Fruit fly (Drosophila melanogaster) whole organism, pupa: Measurements from ENCODE around the gene Eip63E.

ENCODE experiments used
- CG10348 ChIP-seq: fragments of 200-800 bp; sonication (Bioruptor generic); IDR thresholded peaks from 2 replicates; pipeline ENCODE4 v1.3.6; 2022; ENCODE audit warnings: missing biosample characterization, missing genetic modification characterization
- CG12605 ChIP-seq: fragments of 200-800 bp; sonication (Bioruptor generic); IDR thresholded peaks from 2 replicates; pipeline ENCODE4 v1.3.6; 2022; ENCODE audit warnings: missing biosample characterization, missing genetic modification characterization
- CG13204 ChIP-seq: fragments of 200-800 bp; sonication (Bioruptor generic); optimal IDR thresholded peaks from 2 replicates; lab custom pipeline; 2018; ENCODE audit warnings: missing biosample characterization, mild to moderate bottlenecking, missing genetic modification characterization, moderate library complexity
- CG14655 ChIP-seq: fragments of 200-800 bp; sonication (Bioruptor generic); optimal IDR thresholded peaks from 3 replicates; lab custom pipeline; 2017; ENCODE audit warnings: mild to moderate bottlenecking, missing biosample characterization, missing genetic modification reagents, missing genetic modification characterization
- CG15710 ChIP-seq: fragments of 200-800 bp; sonication (Bioruptor generic); optimal IDR thresholded peaks from 2 replicates; lab custom pipeline; 2018; ENCODE audit warnings: missing biosample characterization, mild to moderate bottlenecking, missing genetic modification characterization, moderate library complexity
- CG17806 ChIP-seq: fragments of 200-800 bp; sonication (Bioruptor generic); optimal IDR thresholded peaks from 2 replicates; lab custom pipeline; 2018; ENCODE audit warnings: missing biosample characterization, mild to moderate bottlenecking, missing genetic modification characterization, moderate library complexity
- CG32121 ChIP-seq: fragments of 200-800 bp; sonication (Bioruptor generic); IDR thresholded peaks from 2 replicates; pipeline ENCODE4 v1.3.6; 2022; ENCODE audit warnings: missing biosample characterization, missing genetic modification characterization
- CG34367 ChIP-seq: fragments of 200-800 bp; sonication (Bioruptor generic); optimal IDR thresholded peaks from 2 replicates; lab custom pipeline; 2018; ENCODE audit warnings: missing biosample characterization, mild to moderate bottlenecking, missing genetic modification characterization
- CG4496 ChIP-seq: fragments of 200-800 bp; sonication (Bioruptor generic); IDR thresholded peaks from 3 replicates; pipeline ENCODE4 v1.3.6; 2022; ENCODE audit warnings: missing biosample characterization, missing genetic modification characterization
- CG8159 ChIP-seq: fragments of 200-800 bp; sonication (Bioruptor generic); optimal IDR thresholded peaks from 3 replicates; lab custom pipeline; 2018; ENCODE audit warnings: missing biosample characterization, mild to moderate bottlenecking, missing genetic modification characterization, moderate library complexity
- CG8301 ChIP-seq: fragments of 200-800 bp; sonication (Bioruptor generic); optimal IDR thresholded peaks from 2 replicates; lab custom pipeline; 2018; ENCODE audit warnings: missing biosample characterization, mild to moderate bottlenecking, missing genetic modification characterization
- CG9948 ChIP-seq: fragments of 200-800 bp; sonication (Bioruptor generic); optimal IDR thresholded peaks from 2 replicates; lab custom pipeline; 2018; ENCODE audit warnings: missing biosample characterization, mild to moderate bottlenecking, missing genetic modification characterization, moderate library complexity
- D1 ChIP-seq: fragments of 200-800 bp; sonication (Bioruptor generic); optimal IDR thresholded peaks from 2 replicates; lab custom pipeline; 2018; ENCODE audit warnings: missing biosample characterization, mild to moderate bottlenecking, missing genetic modification characterization, moderate library complexity
- EcR ChIP-seq: fragments of 200-800 bp; sonication (Bioruptor generic); optimal IDR thresholded peaks from 3 replicates; lab custom pipeline; 2019; ENCODE audit warnings: missing biosample characterization, missing genetic modification characterization, mild to moderate bottlenecking, moderate library complexity, missing genetic modification reagents
- Ets98B ChIP-seq: fragments of 200-800 bp; sonication (Bioruptor generic); IDR thresholded peaks from 2 replicates; pipeline ENCODE4 v1.3.6; 2022; ENCODE audit warnings: missing biosample characterization, missing genetic modification characterization
- Pif1A ChIP-seq: fragments of 200-800 bp; sonication (Bioruptor generic); optimal IDR thresholded peaks from 3 replicates; lab custom pipeline; 2016; ENCODE audit warnings: missing biosample characterization, missing genetic modification characterization
- Pif1B ChIP-seq: fragments of 200-800 bp; sonication (Bioruptor generic); optimal IDR thresholded peaks from 3 replicates; lab custom pipeline; 2016; ENCODE audit warnings: missing biosample characterization, missing genetic modification characterization
- Snoo ChIP-seq: fragments of 200-800 bp; sonication (Bioruptor generic); optimal IDR thresholded peaks from 3 replicates; lab custom pipeline; 2017; ENCODE audit warnings: missing biosample characterization, mild to moderate bottlenecking, missing genetic modification characterization, inconsistent platforms
- fd96Ca ChIP-seq: fragments of 200-800 bp; sonication (Bioruptor generic); IDR thresholded peaks from 3 replicates; pipeline ENCODE4 v1.3.6; 2022; ENCODE audit warnings: missing biosample characterization, missing genetic modification characterization
- gl ChIP-seq: fragments of 200-800 bp; sonication (Bioruptor generic); optimal IDR thresholded peaks from 2 replicates; lab custom pipeline; 2018; ENCODE audit warnings: missing biosample characterization, mild to moderate bottlenecking, missing genetic modification characterization
- rn ChIP-seq: fragments of 200-800 bp; sonication (Bioruptor generic); IDR thresholded peaks from 2 replicates; pipeline ENCODE4 v1.3.6; 2022; ENCODE audit warnings: missing biosample characterization, missing genetic modification characterization

The Eip63E gene

DNA sequence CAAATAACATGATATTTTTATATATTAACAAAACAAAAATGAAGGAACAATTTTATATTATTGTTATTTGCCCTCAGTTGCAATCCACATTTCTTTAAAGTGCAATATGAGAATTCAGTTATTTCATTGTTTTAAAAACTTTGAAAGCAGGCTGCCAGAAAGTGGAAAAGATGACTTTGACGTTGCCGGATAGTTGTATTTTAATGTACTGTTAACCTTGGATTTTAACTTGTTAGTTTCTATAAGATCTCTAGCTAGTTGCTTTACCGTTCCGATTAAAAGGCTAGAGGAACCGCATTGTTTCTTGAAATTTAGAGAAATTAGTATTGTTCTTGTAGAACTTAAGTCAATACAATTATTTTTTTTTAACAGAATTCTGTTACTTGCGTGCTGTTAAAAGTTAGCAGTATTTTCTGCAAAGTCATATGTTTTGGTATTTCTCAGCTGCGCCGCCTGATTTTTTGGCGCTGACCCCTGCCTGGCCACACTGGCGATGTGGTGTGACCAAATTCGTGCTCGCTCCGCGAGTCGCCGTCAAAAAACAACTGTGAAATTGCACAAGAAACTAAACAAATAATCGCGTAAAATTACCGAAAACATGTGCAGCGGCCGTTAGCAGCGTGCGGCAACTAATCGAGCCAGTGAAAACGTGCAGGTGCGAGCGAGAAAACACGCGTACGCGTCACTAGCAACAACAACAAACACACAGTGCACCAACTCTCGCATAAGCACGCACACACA is at the start of gene Eip63E:
TSS of gene Eip63E (plus strand) at position 472 of the 741 bp plus-strand sequence.
- TF ChIP-seq CG17806 (tag; lab: Kevin White, UChicago) (no peak), CG9948 (no peak), CG8159 (tag; lab: Kevin White, UChicago) (peak; percentile 27), CG15710 (tag; lab: Kevin White, UChicago) (peak; percentile 16), Pif1B (GFP tag; lab: Kevin White, UChicago) (no peak), CG14655 (GFP tag; lab: Kevin White, UChicago) (peak; percentile 3), Pif1A (no peak), rn (GFP tag; lab: Robert Waterston, UW) (no peak), fd96Ca (peak; percentile 57; the same call in 1 of the 3 replicates), CG13204 (GFP tag; lab: Kevin White, UChicago) (peak; percentile 4), EcR (GFP tag; lab: Kevin White, UChicago) (peak; percentile 31), CG12605 (GFP tag; lab: Robert Waterston, UW) (0 out of 2 replicates have a peak, but pooled peaks have one; percentile 27), CG4496 (GFP tag; lab: Robert Waterston, UW) (no peak; the same call in 2 of the 3 replicates), CG34367 (tag; lab: Kevin White, UChicago) (no peak), Ets98B (GFP tag; lab: Robert Waterston, UW) (peak; percentile 28; the same call in 1 of the 2 replicates), Snoo (tag; lab: Kevin White, UChicago) (peak; percentile 28), CG8301 (tag; lab: Kevin White, UChicago) (peak; percentile 41), D1 (tag; lab: Kevin White, UChicago) (no peak), gl (tag; lab: Kevin White, UChicago) (no peak), CG10348 (no peak), CG32121 (peak; percentile 53; the same call in 1 of the 2 replicates)

DNA sequence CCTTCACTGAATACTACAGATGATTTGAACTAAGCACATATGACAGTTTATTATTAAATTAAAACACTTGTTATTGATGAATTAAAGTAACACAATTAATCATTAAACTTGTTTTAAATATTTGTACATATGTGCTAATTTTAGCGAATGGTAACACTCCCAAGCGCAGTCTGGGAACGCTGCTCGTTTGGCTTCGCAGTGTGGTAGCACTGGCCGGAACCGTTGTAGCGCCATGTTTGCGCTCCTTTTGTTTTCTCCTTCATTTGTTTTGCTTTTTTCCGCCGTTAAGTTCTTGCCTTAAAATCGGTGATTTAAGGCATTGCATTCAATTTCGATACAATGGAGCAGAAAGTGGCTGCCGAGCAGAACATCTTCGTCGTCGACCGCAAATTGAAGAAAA is 49.4 kb upstream of the Eip63E start, which contains the start of gene CycJ:
TSS of gene CycJ (plus strand) at position 229 of the 400 bp plus-strand sequence.
- TF ChIP-seq CG4496 (GFP tag; lab: Robert Waterston, UW) (0 out of 3 replicates have a peak, but pooled peaks have one; percentile 8), CG14655 (GFP tag; lab: Kevin White, UChicago) (no peak)

DNA sequence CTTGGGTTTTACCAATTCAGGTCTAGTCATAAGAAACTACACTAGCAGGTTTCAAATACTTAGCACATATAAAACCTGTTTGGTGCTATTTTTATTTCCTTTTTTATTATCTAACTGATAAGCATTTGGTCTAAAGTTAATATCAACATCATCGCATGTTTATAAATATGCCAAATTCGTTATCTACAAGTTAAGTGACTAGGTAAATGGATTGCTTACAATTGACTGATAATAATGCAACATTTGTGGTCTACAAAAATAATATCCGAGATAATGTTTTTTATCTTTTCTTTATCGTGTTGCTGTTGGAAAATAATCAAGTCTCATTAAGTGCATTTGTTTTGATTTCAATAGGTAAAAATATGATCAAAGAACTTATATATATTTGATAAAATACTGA is 45.8 kb upstream of the Eip63E start:
- TF ChIP-seq CG8159 (tag; lab: Kevin White, UChicago): no peak
- TF ChIP-seq, all 21 proteins: peak for 0

DNA sequence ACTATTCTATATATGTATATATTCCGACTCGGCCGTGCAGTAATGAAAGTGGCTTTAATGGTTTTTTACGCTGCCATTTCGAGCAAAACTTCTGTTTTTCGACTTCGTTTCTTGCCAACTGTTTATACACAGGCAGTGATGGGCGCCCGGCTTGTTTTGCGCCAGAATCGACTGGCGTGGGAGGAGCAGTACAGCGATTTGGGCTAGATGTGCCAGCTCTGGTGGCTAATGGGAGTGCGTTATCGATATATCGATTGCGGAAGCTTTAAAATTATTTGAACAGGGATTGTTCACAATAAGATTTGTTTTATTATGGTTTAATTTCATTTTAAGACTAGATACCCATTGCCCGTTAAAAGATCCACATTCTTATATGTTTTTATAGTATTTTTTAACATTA is 44.4 kb upstream of the Eip63E start, which contains the start of gene CG14971:
TSS of gene CG14971 (minus strand) at position 136 of the 400 bp plus-strand sequence.
- TF ChIP-seq CG4496 (GFP tag; lab: Robert Waterston, UW) (peak; percentile 67), Snoo (tag; lab: Kevin White, UChicago) (peak; percentile 20), Ets98B (GFP tag; lab: Robert Waterston, UW) (peak; percentile 9; the same call in 1 of the 2 replicates), gl (tag; lab: Kevin White, UChicago) (no peak), CG15710 (tag; lab: Kevin White, UChicago) (no peak)

DNA sequence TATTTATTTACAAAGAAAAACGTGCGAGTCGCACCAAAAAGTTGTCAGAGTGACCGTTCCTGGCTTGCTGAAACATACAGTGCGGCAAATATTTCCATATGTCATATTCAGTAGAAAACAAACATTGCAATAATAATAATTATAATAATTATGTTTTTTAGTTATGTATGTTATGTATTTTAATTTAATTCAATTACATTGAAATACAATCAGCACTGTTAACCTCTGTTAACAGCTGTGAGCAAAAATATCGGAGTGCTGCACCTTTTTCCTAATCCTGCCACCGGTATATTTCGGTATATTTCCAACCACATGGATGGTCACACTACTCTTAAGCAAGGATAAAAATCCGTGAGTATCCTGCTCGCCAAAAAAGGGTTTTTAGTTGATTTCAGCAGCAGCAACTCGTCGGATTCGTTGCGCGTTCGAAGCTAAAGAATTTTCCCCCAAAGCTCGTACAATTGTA is 43.5 kb upstream of the Eip63E start, which contains the start of the genes CG32267 and CG42324:
TSS of gene CG32267 (minus strand) at position 51 of the 466 bp plus-strand sequence.
TSS of gene CG42324 (plus strand) at position 385 of the 466 bp plus-strand sequence.
- TF ChIP-seq Pif1A (no peak), CG17806 (tag; lab: Kevin White, UChicago) (no peak)
- TF ChIP-seq, all 21 proteins: peak for 0

DNA sequence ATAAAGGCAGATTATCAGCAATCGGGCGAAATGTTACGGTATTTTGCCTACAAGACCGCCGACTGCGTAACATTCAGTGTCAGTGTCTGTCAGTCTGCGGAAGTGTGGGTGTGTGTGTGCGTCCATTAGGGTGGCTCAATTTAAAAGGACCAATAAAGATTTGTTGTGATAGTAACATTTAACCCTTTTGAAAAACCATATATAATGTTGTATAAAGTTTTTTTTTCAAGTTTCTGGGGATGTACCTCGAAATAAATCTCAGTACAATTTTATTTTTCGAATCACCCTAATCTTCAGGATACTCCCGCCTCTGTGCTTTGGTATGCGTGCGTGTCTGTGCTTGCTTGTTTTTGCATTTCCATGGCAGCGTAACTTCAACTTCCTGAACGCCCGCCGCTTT is 42.8 kb upstream of the Eip63E start:
- TF ChIP-seq CG34367 (tag; lab: Kevin White, UChicago) (peak; percentile 50), CG14655 (GFP tag; lab: Kevin White, UChicago) (no peak), CG9948 (peak; percentile 21), rn (GFP tag; lab: Robert Waterston, UW) (no peak), CG32121 (no peak), CG8159 (tag; lab: Kevin White, UChicago) (peak; percentile 85), EcR (GFP tag; lab: Kevin White, UChicago) (no peak), CG13204 (GFP tag; lab: Kevin White, UChicago) (no peak), CG15710 (tag; lab: Kevin White, UChicago) (peak; percentile 63), CG8301 (tag; lab: Kevin White, UChicago) (no peak), Ets98B (GFP tag; lab: Robert Waterston, UW) (peak; percentile 52), D1 (tag; lab: Kevin White, UChicago) (no peak), CG10348 (no peak), CG4496 (GFP tag; lab: Robert Waterston, UW) (peak; percentile 80), gl (tag; lab: Kevin White, UChicago) (peak; percentile 22), Pif1A (peak; percentile 33), Pif1B (GFP tag; lab: Kevin White, UChicago) (peak; percentile 21), CG12605 (GFP tag; lab: Robert Waterston, UW) (peak; percentile 50; the same call in 1 of the 2 replicates), Snoo (tag; lab: Kevin White, UChicago) (peak; percentile 29), fd96Ca (no peak; the same call in 2 of the 3 replicates), CG17806 (tag; lab: Kevin White, UChicago) (peak; percentile 56)
